Worm (Caenorhabditis elegans): ENCODE data around the gene F21A3.4.

DNA sequence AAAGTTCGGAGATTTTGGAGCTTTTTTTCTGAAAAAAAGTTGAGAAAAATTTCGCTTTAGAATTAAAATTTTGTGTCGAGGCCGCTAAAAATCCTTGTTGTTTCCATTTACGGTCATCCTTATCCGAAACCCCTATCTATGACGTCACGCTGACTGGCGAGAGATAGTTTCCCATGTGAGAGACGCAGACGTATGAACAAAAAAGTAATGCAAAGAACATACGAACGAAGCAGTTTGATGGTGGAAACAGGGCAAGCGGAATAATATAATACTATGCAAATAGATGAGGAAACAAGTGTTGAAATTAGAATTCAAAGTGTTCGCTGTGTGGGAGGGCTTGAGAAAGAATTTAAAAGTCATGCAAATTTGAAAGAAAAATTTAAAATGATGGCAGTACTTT, 37.3 kb upstream of the F21A3.4 start:
- TF ChIP-seq him-1 (tag; optimal IDR thresholded peaks at IDR 0.05) (no peak), ceh-100 (GFP tag; IDR thresholded peaks at IDR 0.05) (no peak), lin-54 (GFP tag; optimal IDR thresholded peaks at IDR 0.05) (no peak), lin-26 (GFP tag; IDR thresholded peaks at IDR 0.05) (no peak), cebp-1 (GFP tag; IDR thresholded peaks at IDR 0.05) (no peak), cebp-1 (tag; optimal IDR thresholded peaks at IDR 0.05) (no peak), F57A8.1 (GFP tag; optimal IDR thresholded peaks at IDR 0.05) (no peak), pbrm-1 (GFP tag; IDR thresholded peaks at IDR 0.05) (no peak), egl-44 (GFP tag; IDR thresholded peaks at IDR 0.05) (no peak), nhr-120 (GFP tag; IDR thresholded peaks at IDR 0.05) (no peak), lin-35 (GFP tag; optimal IDR thresholded peaks at IDR 0.05) (no peak)
